Fruit fly (Drosophila melanogaster) whole organism, wandering third instar larva: ENCODE measurements around the gene CG7453.

ENCODE experiments used
- Dif ChIP-seq: fragments of 200-275, 200-300 bp; sonication (Bioruptor generic); optimal IDR thresholded peaks from 2 replicates; lab custom pipeline; 2018; ENCODE audit warnings: missing biosample characterization, missing genetic modification characterization; ENCODE audit not compliant: partially characterized antibody
- N ChIP-seq: fragments of >200 bp; optimal IDR thresholded peaks from 2 replicates; lab custom pipeline; 2018; ENCODE audit warnings: missing biosample characterization, missing external identifiers, missing genetic modification characterization
- OdsH ChIP-seq: fragments of 200-800 bp; sonication (Bioruptor generic); optimal IDR thresholded peaks from 2 replicates; lab custom pipeline; 2016; ENCODE audit warnings: missing biosample characterization, mild to moderate bottlenecking, missing genetic modification characterization
- dsf ChIP-seq: sonication (Bioruptor generic); optimal IDR thresholded peaks from 2 replicates; lab custom pipeline; 2016; ENCODE audit warnings: missing biosample characterization, missing genetic modification characterization, borderline replicate concordance
- foxo ChIP-seq, 2 experiments: fragments of 200-800 bp; sonication (Bioruptor generic); optimal IDR thresholded peaks; 2 replicates in 1 of 2; 3 replicates in 1 of 2; lab custom pipeline; 2016 to 2017; ENCODE audit warnings: missing biosample characterization in 2 of 2, missing genetic modification characterization in 2 of 2
- psq ChIP-seq: fragments of 200-800 bp; sonication (Bioruptor generic); optimal IDR thresholded peaks from 3 replicates; lab custom pipeline; 2017; ENCODE audit warnings: missing biosample characterization, mild to moderate bottlenecking, missing genetic modification characterization, moderate library complexity
- sage ChIP-seq: fragments of 200-800 bp; sonication (Bioruptor generic); optimal IDR thresholded peaks from 2 replicates; lab custom pipeline; 2016; ENCODE audit warnings: missing biosample characterization, mild to moderate bottlenecking, missing genetic modification characterization

- TF ChIP-seq OdsH (GFP tag; lab: Kevin White, UChicago) (no peak), Dif (no peak), psq (GFP tag; lab: Kevin White, UChicago) (no peak), N (GFP tag; lab: Kevin White, UChicago) (no peak), foxo (GFP tag; optimal IDR thresholded peaks at IDR 0.05; lab: Kevin White, UChicago) (peak in 1 of 2 experiments; percentile 5), sage (GFP tag; lab: Kevin White, UChicago) (no peak), dsf (GFP tag; lab: Kevin White, UChicago) (no peak)
Observed at dm6 chrX:19144785-19145422, 35.1 kb upstream of the CG7453 start.
